Fruit fly (Drosophila melanogaster) whole organism, wandering third instar larva: ENCODE data around the gene Obp19a.

Experiments used
- GATAd ChIP-seq: sonication (Bioruptor generic); optimal IDR thresholded peaks from 2 replicates; lab custom pipeline; 2016; ENCODE audit warnings: missing biosample characterization, missing genetic modification characterization
- HLH106 ChIP-seq: fragments of 200-800 bp; optimal IDR thresholded peaks from 3 replicates; lab custom pipeline; 2019; ENCODE audit warnings: missing biosample characterization, mild to moderate bottlenecking, missing genetic modification characterization, moderate library complexity
- Hr78 ChIP-seq: fragments of >200 bp; optimal IDR thresholded peaks from 2 replicates; lab custom pipeline; 2017; ENCODE audit warnings: missing biosample characterization, missing genetic modification characterization
- Vsx2 ChIP-seq: fragments of 200-300, 225-300 bp; sonication (Bioruptor generic); optimal IDR thresholded peaks from 2 replicates; lab custom pipeline; 2018; ENCODE audit warnings: missing biosample characterization, missing genetic modification characterization; ENCODE audit not compliant: partially characterized antibody
- dl ChIP-seq, 2 experiments: fragments of 175-275, 200-275 bp in 1 of 2; fragments of 200-275 bp in 1 of 2; sonication (Bioruptor generic); optimal IDR thresholded peaks; lab custom pipeline; 2018; ENCODE audit warnings: mild to moderate bottlenecking in 2 of 2, missing biosample characterization in 2 of 2, missing genetic modification characterization in 2 of 2, moderate library complexity in 2 of 2; ENCODE audit not compliant: partially characterized antibody in 2 of 2, insufficient read depth in 1 of 2
- dmrt93B ChIP-seq: fragments of 200-800 bp; sonication (Bioruptor generic); optimal IDR thresholded peaks from 2 replicates; lab custom pipeline; 2018; ENCODE audit warnings: missing biosample characterization, mild to moderate bottlenecking, missing genetic modification characterization
- h ChIP-seq: fragments of 200-800 bp; sonication (Bioruptor generic); optimal IDR thresholded peaks from 3 replicates; lab custom pipeline; 2016; ENCODE audit warnings: missing biosample characterization, mild to moderate bottlenecking, missing genetic modification characterization
- lola ChIP-seq: fragments of >200 bp; optimal IDR thresholded peaks from 2 replicates; lab custom pipeline; 2017; ENCODE audit warnings: missing biosample characterization, missing genetic modification characterization
- tai ChIP-seq: sonication (Bioruptor generic); optimal IDR thresholded peaks from 2 replicates; lab custom pipeline; 2016; ENCODE audit warnings: missing biosample characterization, missing genetic modification characterization
- usp ChIP-seq: fragments of >200 bp; optimal IDR thresholded peaks from 2 replicates; lab custom pipeline; 2017; ENCODE audit warnings: missing biosample characterization, missing genetic modification characterization

DNA sequence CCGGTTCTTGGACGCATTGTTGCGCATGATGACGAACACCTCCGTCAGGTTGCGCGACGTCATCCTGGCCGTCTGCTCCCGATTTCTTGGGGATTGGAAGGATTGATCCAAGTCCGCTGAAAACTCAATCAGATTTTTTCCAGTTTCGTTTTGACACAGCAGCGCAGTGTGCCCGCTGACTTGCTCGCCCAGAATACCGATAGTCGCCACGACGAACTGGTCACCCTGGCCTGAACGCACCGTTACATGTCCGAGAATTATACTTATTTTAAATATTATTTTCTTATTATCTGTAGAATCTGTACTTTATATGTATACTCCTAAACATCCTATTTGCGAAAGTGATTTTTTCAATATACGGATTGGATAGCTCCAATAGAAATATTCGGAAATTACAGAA lies 22.0 kb upstream of the Obp19a start, which contains the start of gene Syx16:
- no peak for TF ChIP-seq lola
- no peak for TF ChIP-seq dmrt93B
- TF ChIP-seq usp = no peak
- TF ChIP-seq tai (GFP tag; lab: Kevin White, UChicago) = no peak
- no peak for TF ChIP-seq Hr78 (GFP tag; lab: Kevin White, UChicago)
- TF ChIP-seq GATAd (GFP tag; lab: Kevin White, UChicago) = no peak
- no peak for TF ChIP-seq dl (GFP tag; optimal IDR thresholded peaks at IDR 0.05; lab: Kevin White, UChicago; ENCODE audit: insufficient read depth in 1 of 2, partially characterized antibody in 2 of 2)
- TF ChIP-seq Vsx2 (GFP tag; lab: Kevin White, UChicago) = no peak
- TF ChIP-seq HLH106 (tag; lab: Kevin White, UChicago) = no peak
- no peak for TF ChIP-seq h
